Worm (Caenorhabditis elegans) whole organism, young adult: ENCODE measurements around the gene mrps-2.

Experiments used
- B0035.1 ChIP-seq: sonication (generic microtip); optimal IDR thresholded peaks from 2 replicates; lab custom pipeline; 2016; ENCODE audit warnings: missing genetic modification characterization, mild to moderate bottlenecking, missing compliant biosample characterization, missing genotype, missing genetic modification reagents
- B0261.1 ChIP-seq: sonication (generic microtip); optimal IDR thresholded peaks from 2 replicates; lab custom pipeline; 2016; ENCODE audit warnings: mild to moderate bottlenecking, missing genetic modification characterization, moderate library complexity, missing compliant biosample characterization
- F33H1.4 ChIP-seq: fragments of 200-800 bp; sonication (Bioruptor generic); IDR thresholded peaks from 2 replicates; pipeline ENCODE4 v1.3.6; 2022; ENCODE audit warnings: missing genetic modification reagents, missing genetic modification characterization, missing compliant biosample characterization
- F52B5.7 ChIP-seq: sonication (generic microtip); optimal IDR thresholded peaks from 2 replicates; lab custom pipeline; 2016; ENCODE audit warnings: mild to moderate bottlenecking, missing genetic modification characterization, missing compliant biosample characterization
- K12H6.12 ChIP-seq: fragments of 200-800 bp; sonication (Bioruptor generic); optimal IDR thresholded peaks from 2 replicates; lab custom pipeline; 2018; ENCODE audit warnings: mild to moderate bottlenecking, missing genetic modification characterization, missing compliant biosample characterization
- Y53G8AR.9 ChIP-seq: fragments of 200-800 bp; sonication (Bioruptor generic); conservative IDR thresholded peaks from 2 replicates; pipeline ENCODE4 v1.3.6; 2022; ENCODE audit warnings: missing genetic modification reagents, missing genetic modification characterization, missing compliant biosample characterization
- Y79H2A.3 ChIP-seq: fragments of 200-800 bp; sonication (Bioruptor generic); conservative IDR thresholded peaks from 2 replicates; pipeline ENCODE4 v1.3.6; 2022; ENCODE audit warnings: missing genetic modification reagents, missing genetic modification characterization, missing compliant biosample characterization
- aptf-2 ChIP-seq: fragments of 200-800 bp; sonication (Bioruptor generic); conservative IDR thresholded peaks from 2 replicates; pipeline ENCODE4 v1.3.6; 2022; ENCODE audit warnings: missing genetic modification reagents, missing genetic modification characterization, missing compliant biosample characterization
- aptf-3 ChIP-seq: fragments of 200-800 bp; sonication (Bioruptor generic); IDR thresholded peaks from 2 replicates; pipeline ENCODE4 v1.3.6; 2022; ENCODE audit warnings: missing genetic modification characterization, missing compliant biosample characterization
- attf-5 ChIP-seq: fragments of 200-800 bp; sonication (Bioruptor generic); optimal IDR thresholded peaks from 2 replicates; lab custom pipeline; 2018; ENCODE audit warnings: mild to moderate bottlenecking, missing genetic modification characterization, missing compliant biosample characterization
- cebp-1 ChIP-seq, 2 experiments: fragments of 200-800 bp in 1 of 2; sonication (Bioruptor generic) in 1 of 2; sonication (generic microtip) in 1 of 2; IDR thresholded peaks in 1 of 2; optimal IDR thresholded peaks in 1 of 2; 2 replicates each; pipeline versions ENCODE4 v1.3.6 to Lab custom; 2017 to 2022; ENCODE audit warnings: missing compliant biosample characterization in 2 of 2, missing genetic modification characterization in 2 of 2, mild to moderate bottlenecking in 1 of 2, missing genetic modification reagents in 1 of 2, moderate library complexity in 1 of 2
- ceh-100 ChIP-seq: fragments of 200-800 bp; sonication (Bioruptor generic); IDR thresholded peaks from 2 replicates; pipeline ENCODE4 v1.3.6; 2022; ENCODE audit warnings: missing genetic modification reagents, missing genetic modification characterization, missing compliant biosample characterization
- ceh-40 ChIP-seq: fragments of 200-800 bp; sonication (Bioruptor generic); IDR thresholded peaks from 2 replicates; pipeline ENCODE4 v1.3.6; 2022; ENCODE audit warnings: missing genetic modification characterization, missing compliant biosample characterization
- ceh-79 ChIP-seq: sonication (generic microtip); optimal IDR thresholded peaks from 2 replicates; lab custom pipeline; 2017; ENCODE audit warnings: mild to moderate bottlenecking, missing genetic modification characterization, missing compliant biosample characterization
- ceh-91 ChIP-seq: fragments of 200-800 bp; sonication (Bioruptor generic); IDR thresholded peaks from 2 replicates; pipeline ENCODE4 v1.3.6; 2022; ENCODE audit warnings: missing genetic modification reagents, missing genetic modification characterization, missing compliant biosample characterization
- die-1 ChIP-seq: sonication (generic microtip); optimal IDR thresholded peaks from 2 replicates; lab custom pipeline; 2016; ENCODE audit warnings: missing genotype, mild to moderate bottlenecking, missing genetic modification characterization, missing compliant biosample characterization
- dox-1 ChIP-seq: fragments of 200-800 bp; sonication (Bioruptor generic); IDR thresholded peaks from 2 replicates; pipeline ENCODE4 v1.3.6; 2022; ENCODE audit warnings: missing genetic modification reagents, missing genetic modification characterization, missing compliant biosample characterization
- ets-4 ChIP-seq: fragments of 200-800 bp; sonication (Bioruptor generic); optimal IDR thresholded peaks from 2 replicates; lab custom pipeline; 2018; ENCODE audit warnings: mild to moderate bottlenecking, missing genetic modification characterization, missing compliant biosample characterization
- hmg-1.2 ChIP-seq: fragments of 200-800 bp; sonication (Bioruptor generic); IDR thresholded peaks from 2 replicates; pipeline ENCODE4 v1.3.6; 2022; ENCODE audit warnings: missing genetic modification reagents, missing genetic modification characterization, missing compliant biosample characterization
- hmg-20 ChIP-seq: fragments of 200-800 bp; sonication (Bioruptor generic); IDR thresholded peaks from 2 replicates; pipeline ENCODE4 v1.3.6; 2022; ENCODE audit warnings: missing genetic modification reagents, missing genetic modification characterization, missing compliant biosample characterization
- hrde-1 ChIP-seq: sonication (generic microtip); optimal IDR thresholded peaks from 2 replicates; lab custom pipeline; 2016; ENCODE audit warnings: missing genetic modification characterization, mild to moderate bottlenecking, missing compliant biosample characterization, moderate library complexity, missing genotype, missing genetic modification reagents, borderline replicate concordance
- hsf-1 ChIP-seq: fragments of 200-800 bp; sonication (Bioruptor generic); IDR thresholded peaks from 2 replicates; pipeline ENCODE4 v1.3.6; 2022; ENCODE audit warnings: missing genetic modification reagents, missing genetic modification characterization, missing compliant biosample characterization
- lin-26 ChIP-seq: fragments of 200-800 bp; sonication (Bioruptor generic); IDR thresholded peaks from 2 replicates; pipeline ENCODE4 v1.3.6; 2022; ENCODE audit warnings: missing genetic modification reagents, missing genetic modification characterization, missing compliant biosample characterization
- lin-35 ChIP-seq, 3 experiments: fragments of 150-350 bp in 2 of 3; sonication (generic microtip) in 1 of 3; optimal IDR thresholded peaks; 2 replicates each; lab custom pipeline; 2014 to 2018; ENCODE audit warnings: missing biosample characterization in 3 of 3, missing genetic modification characterization in 3 of 3, missing genetic modification reagents in 3 of 3
- lin-40 ChIP-seq: sonication (generic microtip); optimal IDR thresholded peaks from 2 replicates; lab custom pipeline; 2016; ENCODE audit warnings: missing genetic modification characterization, mild to moderate bottlenecking, missing compliant biosample characterization, missing genotype, missing genetic modification reagents
- lir-1 ChIP-seq: fragments of 200-800 bp; sonication (Bioruptor generic); conservative IDR thresholded peaks from 2 replicates; pipeline ENCODE4 v1.3.6; 2022; ENCODE audit warnings: missing genetic modification reagents, missing genetic modification characterization, missing compliant biosample characterization
- madf-6 ChIP-seq: fragments of 200-800 bp; sonication (Bioruptor generic); IDR thresholded peaks from 2 replicates; pipeline ENCODE4 v1.3.6; 2022; ENCODE audit warnings: missing genetic modification reagents, missing genetic modification characterization, missing compliant biosample characterization
- mel-28 ChIP-seq: sonication (generic microtip); optimal IDR thresholded peaks from 2 replicates; lab custom pipeline; 2016; ENCODE audit warnings: borderline replicate concordance, mild to moderate bottlenecking, missing genetic modification characterization, missing compliant biosample characterization
- mes-4 ChIP-seq: sonication (generic microtip); optimal IDR thresholded peaks from 2 replicates; lab custom pipeline; 2016; ENCODE audit warnings: missing genotype, missing genetic modification characterization, missing compliant biosample characterization
- nhr-120 ChIP-seq: fragments of 200-800 bp; sonication (Bioruptor generic); IDR thresholded peaks from 2 replicates; pipeline ENCODE4 v1.3.6; 2022; ENCODE audit warnings: missing genetic modification characterization, missing compliant biosample characterization
- nhr-80 ChIP-seq: sonication (generic microtip); optimal IDR thresholded peaks from 2 replicates; lab custom pipeline; 2016; ENCODE audit warnings: missing genetic modification characterization, missing compliant biosample characterization
- pbrm-1 ChIP-seq: fragments of 200-800 bp; sonication (Bioruptor generic); IDR thresholded peaks from 2 replicates; pipeline ENCODE4 v1.3.6; 2022; ENCODE audit warnings: missing genetic modification reagents, missing genetic modification characterization, missing compliant biosample characterization
- pha-4 ChIP-seq: fragments of 150-350 bp; sonication (generic microtip); optimal IDR thresholded peaks from 2 replicates; lab custom pipeline; 2014; ENCODE audit warnings: missing biosample characterization, missing genetic modification reagents, missing genetic modification characterization
- rcor-1 ChIP-seq: fragments of 200-800 bp; sonication (Bioruptor generic); IDR thresholded peaks from 2 replicates; pipeline ENCODE4 v1.3.6; 2022; ENCODE audit warnings: missing genetic modification reagents, missing genetic modification characterization, missing compliant biosample characterization
- rec-8 ChIP-seq, 2 experiments: sonication (generic microtip); optimal IDR thresholded peaks; 2 replicates each; lab custom pipeline; 2016; ENCODE audit warnings: mild to moderate bottlenecking in 2 of 2, missing genetic modification characterization in 2 of 2, missing genetic modification reagents in 2 of 2, missing genotype in 2 of 2, missing biosample characterization in 1 of 2, missing compliant biosample characterization in 1 of 2, moderate library complexity in 1 of 2
- repo-1 ChIP-seq: sonication (generic microtip); optimal IDR thresholded peaks from 2 replicates; lab custom pipeline; 2017; ENCODE audit warnings: mild to moderate bottlenecking, missing genetic modification characterization, missing compliant biosample characterization
- rpc-1 ChIP-seq, 2 experiments: fragments of 150-350 bp in 1 of 2; sonication (generic microtip) in 1 of 2; optimal IDR thresholded peaks; 2 replicates each; lab custom pipeline; 2014 to 2018; ENCODE audit warnings: missing biosample characterization in 1 of 2, missing genetic modification characterization in 1 of 2, missing genetic modification reagents in 1 of 2, missing genotype in 1 of 2
- sea-2 ChIP-seq: fragments of 200-800 bp; sonication (Bioruptor generic); IDR thresholded peaks from 2 replicates; pipeline ENCODE4 v1.3.6; 2022; ENCODE audit warnings: missing genetic modification characterization, missing compliant biosample characterization
- snpc-1.1 ChIP-seq: sonication (generic microtip); optimal IDR thresholded peaks from 2 replicates; lab custom pipeline; 2017; ENCODE audit warnings: missing genetic modification characterization, mild to moderate bottlenecking, missing compliant biosample characterization, antibody characterized with exemption, moderate library complexity, missing genotype, missing genetic modification reagents; ENCODE audit not compliant: insufficient read depth
- snpc-3.4 ChIP-seq: sonication (generic microtip); optimal IDR thresholded peaks from 2 replicates; lab custom pipeline; 2017; ENCODE audit warnings: missing genetic modification characterization, mild to moderate bottlenecking, missing compliant biosample characterization, antibody characterized with exemption, moderate library complexity, missing genotype, missing genetic modification reagents
- tbp1 ChIP-seq: fragments of 200-800 bp; sonication (Bioruptor generic); optimal IDR thresholded peaks from 2 replicates; lab custom pipeline; 2018; ENCODE audit warnings: mild to moderate bottlenecking, missing genetic modification characterization, missing compliant biosample characterization
- tbx-9 ChIP-seq: sonication (generic microtip); optimal IDR thresholded peaks from 2 replicates; lab custom pipeline; 2016; ENCODE audit warnings: borderline replicate concordance, missing genetic modification characterization, inconsistent platforms, missing compliant biosample characterization
- zfh-2 ChIP-seq: fragments of 200-800 bp; sonication (Bioruptor generic); conservative IDR thresholded peaks from 2 replicates; pipeline ENCODE4 v1.3.6; 2022; ENCODE audit warnings: missing genetic modification reagents, missing genetic modification characterization, missing compliant biosample characterization
- ztf-22 ChIP-seq: fragments of 200-800 bp; sonication (Bioruptor generic); optimal IDR thresholded peaks from 2 replicates; lab custom pipeline; 2018; ENCODE audit warnings: mild to moderate bottlenecking, missing genetic modification characterization, moderate library complexity, missing compliant biosample characterization
- ztf-6 ChIP-seq: fragments of 200-800 bp; sonication (Bioruptor generic); IDR thresholded peaks from 2 replicates; pipeline ENCODE4 v1.3.6; 2022; ENCODE audit warnings: missing genetic modification reagents, missing genetic modification characterization, missing compliant biosample characterization

The mrps-2 gene

DNA sequence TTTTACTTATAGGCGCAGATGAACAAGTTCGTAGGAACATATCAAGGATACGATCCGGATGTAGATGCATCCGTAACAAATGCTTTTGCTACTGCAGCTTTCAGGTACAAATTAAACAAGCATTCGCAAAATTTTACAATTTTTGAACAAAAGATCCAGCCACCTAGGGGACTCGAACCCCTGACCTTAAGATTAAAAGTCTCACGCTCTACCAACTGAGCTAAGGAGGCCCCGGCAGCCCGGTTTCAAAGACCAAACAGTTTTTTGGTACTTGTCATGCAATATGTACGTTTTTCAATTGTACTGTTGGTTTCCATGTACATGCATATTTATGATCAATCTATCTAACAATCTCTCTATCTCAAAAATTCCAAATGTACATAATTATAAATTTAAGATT is 33.9 kb downstream of the mrps-2 start (continued):
- TF ChIP-seq sea-2 (no peak), aptf-2 (GFP tag; lab: Robert Waterston, UW) (no peak), ceh-100 (GFP tag; lab: Robert Waterston, UW) (no peak), lin-26 (GFP tag; lab: Robert Waterston, UW) (peak; percentile 97), rcor-1 (peak; percentile 36; the same call in 1 of the 2 replicates), madf-6 (GFP tag; lab: Robert Waterston, UW) (peak; percentile 51; the same call in 1 of the 2 replicates), tbx-9 (tag; lab: Kevin White, UChicago) (no peak), ceh-40 (GFP tag; lab: Robert Waterston, UW) (no peak), cebp-1 (GFP tag; IDR thresholded peaks at IDR 0.05; lab: Robert Waterston, UW) (no peak), cebp-1 (tag; optimal IDR thresholded peaks at IDR 0.05; lab: Kevin White, UChicago) (peak; percentile 30), B0035.1 (tag; lab: Kevin White, UChicago) (no peak), dox-1 (peak; percentile 71), ets-4 (GFP tag; lab: Kevin White, UChicago) (no peak), rpc-1 (optimal IDR thresholded peaks at IDR 0.05; lab: Kevin White, UChicago) (peak; percentile 55), rpc-1 (tag; optimal IDR thresholded peaks at IDR 0.05; lab: Kevin White, UChicago) (peak; percentile 83), attf-5 (GFP tag; lab: Kevin White, UChicago) (peak; percentile 29), hmg-20 (GFP tag; lab: Robert Waterston, UW) (no peak), mes-4 (tag; lab: Kevin White, UChicago) (peak; percentile 19)

DNA sequence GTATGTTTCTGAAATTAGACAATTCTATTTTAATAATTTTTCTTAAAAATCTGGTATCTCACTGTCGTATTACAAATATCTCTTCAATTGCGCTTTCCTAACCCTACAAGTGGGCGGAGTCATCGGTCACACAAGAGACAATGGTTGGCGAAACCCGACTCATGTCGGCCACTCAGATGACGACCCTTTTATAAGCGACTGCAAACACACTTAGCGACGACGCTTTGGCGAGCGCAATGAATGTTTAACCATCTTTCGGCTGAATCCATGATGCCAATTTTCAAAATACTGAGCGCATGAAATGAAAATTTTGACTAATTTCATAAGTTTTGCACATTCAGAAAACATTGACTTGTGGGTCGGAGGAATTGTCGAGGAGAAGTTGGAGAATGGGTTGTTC is 34.9 kb downstream of the mrps-2 start:
- TF ChIP-seq zfh-2 (GFP tag; lab: Robert Waterston, UW) (no peak), ztf-6 (GFP tag; lab: Robert Waterston, UW) (peak; percentile 92), lin-40 (peak; percentile 95), repo-1 (peak; percentile 100), K12H6.12 (peak; percentile 94), F33H1.4 (peak; percentile 77), B0261.1 (tag; lab: Kevin White, UChicago) (peak; percentile 99), hmg-1.2 (GFP tag; lab: Robert Waterston, UW) (peak; percentile 99), ceh-91 (GFP tag; lab: Robert Waterston, UW) (peak; percentile 78), lin-35 (GFP tag; optimal IDR thresholded peaks at IDR 0.05; lab: Kevin White, UChicago) (peak; percentile 48 to 93 (median 55)), mes-4 (tag; lab: Kevin White, UChicago) (peak; percentile 96), pbrm-1 (GFP tag; lab: Robert Waterston, UW) (peak; percentile 98), snpc-3.4 (peak; percentile 99), tbp1 (GFP tag; lab: Kevin White, UChicago) (peak; percentile 100), ceh-100 (GFP tag; lab: Robert Waterston, UW) (peak; percentile 91), snpc-1.1 (tag; lab: Kevin White, UChicago) (peak; percentile 100), Y79H2A.3 (GFP tag; lab: Robert Waterston, UW) (peak; percentile 98), ets-4 (GFP tag; lab: Kevin White, UChicago) (peak; percentile 100), Y53G8AR.9 (GFP tag; lab: Robert Waterston, UW) (peak; percentile 99), ztf-22 (GFP tag; lab: Kevin White, UChicago) (peak; percentile 99), pha-4 (no peak), lir-1 (peak; percentile 90), aptf-2 (GFP tag; lab: Robert Waterston, UW) (peak; percentile 89), ceh-79 (tag; lab: Kevin White, UChicago) (peak; percentile 100), hrde-1 (tag; lab: Kevin White, UChicago) (peak; percentile 98), nhr-120 (GFP tag; lab: Robert Waterston, UW) (peak; percentile 100), F52B5.7 (peak; percentile 100), dox-1 (peak; percentile 99), nhr-80 (tag; lab: Kevin White, UChicago) (peak; percentile 68), aptf-3 (GFP tag; lab: Robert Waterston, UW) (peak; percentile 99), hsf-1 (peak; percentile 93), rec-8 (tag; optimal IDR thresholded peaks at IDR 0.05; lab: Kevin White, UChicago) (peak; percentile 96 to 99), die-1 (tag; lab: Kevin White, UChicago) (peak; percentile 99), mel-28 (peak; percentile 94)
